Worm (Caenorhabditis elegans): ENCODE measurements around the gene alh-9.

ce11 chrIII:5874263-5874662, 18.4 kb downstream of the alh-9 start:
- no peak for TF ChIP-seq ztf-18 (tag; optimal IDR thresholded peaks at IDR 0.05)
- TF ChIP-seq aptf-3 (GFP tag; IDR thresholded peaks at IDR 0.05), result no peak
- no peak for TF ChIP-seq dpl-1 (GFP tag; optimal IDR thresholded peaks at IDR 0.05)
- TF ChIP-seq F49E8.2 (tag; optimal IDR thresholded peaks at IDR 0.05; ENCODE audit: insufficient read depth), result no peak
- no peak for TF ChIP-seq dpff-1 (tag; optimal IDR thresholded peaks at IDR 0.05)
- TF ChIP-seq ama-1 (optimal IDR thresholded peaks at IDR 0.05), result peak; percentile 89
- peak in 1 of 2 experiments; percentile 3 for TF ChIP-seq ama-1 (GFP tag; optimal IDR thresholded peaks at IDR 0.05)
- no peak for TF ChIP-seq nfya-1 (tag; optimal IDR thresholded peaks at IDR 0.05; ENCODE audit: borderline replicate concordance, insufficient read depth)
- TF ChIP-seq snpc-4 (GFP tag; optimal IDR thresholded peaks at IDR 0.05), result no peak
- no peak for TF ChIP-seq snpc-4 (tag; optimal IDR thresholded peaks at IDR 0.05)

All from whole organism, young adult.